Worm (Caenorhabditis elegans): ENCODE results near the gene cdkl-1.

cdkl-1 gene

ce11 chrV:11133516-11133915, 34.8 kb downstream of the cdkl-1 start:
- TF ChIP-seq cebp-1 (GFP tag; IDR thresholded peaks at IDR 0.05), result no peak
- TF ChIP-seq cebp-1 (tag; optimal IDR thresholded peaks at IDR 0.05), result no peak
- TF ChIP-seq lin-35 (GFP tag; optimal IDR thresholded peaks at IDR 0.05), result no peak
- TF ChIP-seq nhr-80 (tag; optimal IDR thresholded peaks at IDR 0.05), result no peak
- no peak for TF ChIP-seq cebp-2 (GFP tag; IDR thresholded peaks at IDR 0.05)
- TF ChIP-seq ekl-4 (GFP tag; IDR thresholded peaks at IDR 0.05), result no peak
- TF ChIP-seq ztf-26 (tag; optimal IDR thresholded peaks at IDR 0.05), result no peak
- no peak for TF ChIP-seq him-1 (tag; optimal IDR thresholded peaks at IDR 0.05)
- no peak for TF ChIP-seq ceh-40 (GFP tag; IDR thresholded peaks at IDR 0.05)
- TF ChIP-seq unc-62 (GFP tag; optimal IDR thresholded peaks at IDR 0.05), result no peak
- no peak for TF ChIP-seq athp-1 (tag; optimal IDR thresholded peaks at IDR 0.05)
- no peak for TF ChIP-seq tbx-9 (tag; optimal IDR thresholded peaks at IDR 0.05; ENCODE audit: borderline replicate concordance)

DNA sequence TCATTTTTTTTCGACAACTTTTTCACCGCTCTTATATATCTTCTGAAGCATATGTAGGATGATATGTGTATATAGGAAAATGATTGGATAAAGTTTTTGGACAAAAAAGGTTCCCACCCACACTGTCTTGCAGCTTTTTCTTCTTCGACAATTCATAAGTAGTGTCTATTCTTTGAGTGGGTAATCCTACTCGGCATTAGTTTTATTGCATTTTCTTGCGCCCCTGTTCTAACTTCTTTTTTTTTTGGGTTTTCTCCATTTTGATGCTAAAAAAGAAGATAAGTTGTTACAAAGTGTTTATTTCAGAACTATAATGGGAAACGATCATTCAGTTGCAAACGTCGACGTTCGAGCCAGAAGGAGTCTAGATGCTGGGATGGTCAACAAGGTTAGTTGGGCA, 35.6 kb downstream of the cdkl-1 start, which contains the start of gene glb-3:
glb-3 (plus strand) TSS at position 301 of the 400 bp plus-strand sequence.
- TF ChIP-seq lsl-1 (GFP tag; optimal IDR thresholded peaks at IDR 0.05) (no peak), mcd-1 (GFP tag; IDR thresholded peaks at IDR 0.05) (no peak), ekl-4 (GFP tag; IDR thresholded peaks at IDR 0.05) (no peak), nhr-90 (tag; optimal IDR thresholded peaks at IDR 0.05) (no peak), hmg-1.2 (GFP tag; IDR thresholded peaks at IDR 0.05) (no peak), xnd-1 (tag; optimal IDR thresholded peaks at IDR 0.05) (no peak), F22D6.2 (tag; optimal IDR thresholded peaks at IDR 0.05) (no peak), nhr-27 (tag; optimal IDR thresholded peaks at IDR 0.05) (no peak), Y56A3A.18 (GFP tag; IDR thresholded peaks at IDR 0.05) (no peak), lin-35 (GFP tag; optimal IDR thresholded peaks at IDR 0.05) (no peak), attf-5 (GFP tag; optimal IDR thresholded peaks at IDR 0.05) (no peak), zim-3 (tag; optimal IDR thresholded peaks at IDR 0.05) (no peak), F55B11.4 (tag; optimal IDR thresholded peaks at IDR 0.05; ENCODE audit: borderline replicate concordance, insufficient read depth) (no peak), snpc-1.3 (tag; optimal IDR thresholded peaks at IDR 0.05; ENCODE audit: insufficient read depth) (no peak), dpff-1 (tag; optimal IDR thresholded peaks at IDR 0.05) (no peak), cebp-2 (GFP tag; IDR thresholded peaks at IDR 0.05) (no peak), nhr-120 (GFP tag; IDR thresholded peaks at IDR 0.05) (no peak), F10E7.11 (tag; optimal IDR thresholded peaks at IDR 0.05) (no peak), nfya-1 (tag; optimal IDR thresholded peaks at IDR 0.05; ENCODE audit: borderline replicate concordance, insufficient read depth) (no peak), ztf-6 (GFP tag; IDR thresholded peaks at IDR 0.05) (no peak)

- TF ChIP-seq hmg-1.2 (GFP tag; IDR thresholded peaks at IDR 0.05) (peak; percentile 19; the same call in 1 of the 2 replicates), attf-5 (GFP tag; optimal IDR thresholded peaks at IDR 0.05) (peak; percentile 47), lir-1 (GFP tag; conservative IDR thresholded peaks at IDR 0.05) (no peak), nhr-80 (tag; optimal IDR thresholded peaks at IDR 0.05) (peak; percentile 44)
These were observed 41.6 kb downstream of the cdkl-1 start for ce11 chrV:11140326-11140725.

- TF ChIP-seq ccch-3 (GFP tag; optimal IDR thresholded peaks at IDR 0.05) (no peak), D2030.7 (GFP tag; IDR thresholded peaks at IDR 0.05) (no peak), B0261.1 (tag; optimal IDR thresholded peaks at IDR 0.05) (no peak), fkh-3 (tag; optimal IDR thresholded peaks at IDR 0.05) (no peak), ztf-25 (GFP tag; IDR thresholded peaks at IDR 0.05) (no peak), lin-54 (GFP tag; optimal IDR thresholded peaks at IDR 0.05) (no peak), snpc-3.4 (tag; optimal IDR thresholded peaks at IDR 0.05) (no peak), sptf-2 (GFP tag; optimal IDR thresholded peaks at IDR 0.05) (no peak), mcd-1 (GFP tag; IDR thresholded peaks at IDR 0.05) (no peak), F49E8.2 (tag; optimal IDR thresholded peaks at IDR 0.05; ENCODE audit: insufficient read depth) (no peak), F33H1.4 (GFP tag; IDR thresholded peaks at IDR 0.05) (no peak)
These were observed 42.5 kb downstream of the cdkl-1 start, which contains the start of gene folt-1 for ce11 chrV:11141179-11141578. folt-1 (plus strand) TSS chrV:11141479.
